Worm (Caenorhabditis elegans) whole organism, young adult: Measurements from ENCODE around the gene idpa-2.

Experiments used
- B0336.3 ChIP-seq: fragments of 200-800 bp; sonication (Bioruptor generic); IDR thresholded peaks from 2 replicates; pipeline ENCODE4 v1.3.6; 2022; ENCODE audit warnings: missing genetic modification characterization, missing compliant biosample characterization
- C06A6.2 ChIP-seq: fragments of 200-800 bp; sonication (Bioruptor generic); conservative IDR thresholded peaks from 2 replicates; pipeline ENCODE4 v1.3.6; 2022; ENCODE audit warnings: missing genetic modification characterization, missing compliant biosample characterization
- F10E7.11 ChIP-seq: sonication (generic microtip); optimal IDR thresholded peaks from 2 replicates; lab custom pipeline; 2017; ENCODE audit warnings: mild to moderate bottlenecking, missing genetic modification characterization, moderate library complexity, missing compliant biosample characterization
- F22D6.2 ChIP-seq: sonication (generic microtip); optimal IDR thresholded peaks from 2 replicates; lab custom pipeline; 2016; ENCODE audit warnings: mild to moderate bottlenecking, missing genetic modification characterization, missing compliant biosample characterization
- F23B12.7 ChIP-seq: sonication (generic microtip); optimal IDR thresholded peaks from 2 replicates; lab custom pipeline; 2017; ENCODE audit warnings: missing genetic modification characterization, mild to moderate bottlenecking, missing compliant biosample characterization, antibody characterized with exemption, moderate library complexity; ENCODE audit not compliant: insufficient read depth
- F55B11.4 ChIP-seq: sonication (generic microtip); optimal IDR thresholded peaks from 2 replicates; lab custom pipeline; 2016; ENCODE audit warnings: missing compliant biosample characterization, missing genetic modification characterization, borderline replicate concordance; ENCODE audit not compliant: insufficient read depth
- K12H6.12 ChIP-seq: fragments of 200-800 bp; sonication (Bioruptor generic); optimal IDR thresholded peaks from 2 replicates; lab custom pipeline; 2018; ENCODE audit warnings: mild to moderate bottlenecking, missing genetic modification characterization, missing compliant biosample characterization
- T26A5.8 ChIP-seq: sonication (generic microtip); optimal IDR thresholded peaks from 2 replicates; lab custom pipeline; 2016; ENCODE audit warnings: missing genetic modification characterization, missing compliant biosample characterization
- Y67H2A.10 ChIP-seq: fragments of 200-800 bp; sonication (Bioruptor generic); conservative IDR thresholded peaks from 2 replicates; pipeline ENCODE4 v1.3.6; 2022; ENCODE audit warnings: missing genetic modification reagents, missing genetic modification characterization, missing compliant biosample characterization
- attf-3 ChIP-seq: fragments of 200-800 bp; sonication (Bioruptor generic); conservative IDR thresholded peaks from 2 replicates; pipeline ENCODE4 v1.3.6; 2022; ENCODE audit warnings: missing genetic modification reagents, missing genetic modification characterization, missing compliant biosample characterization
- bed-1 ChIP-seq: fragments of 200-800 bp; sonication (Bioruptor generic); IDR thresholded peaks from 2 replicates; pipeline ENCODE4 v1.3.6; 2022; ENCODE audit warnings: missing genetic modification reagents, missing genetic modification characterization, missing compliant biosample characterization
- cebp-2 ChIP-seq: fragments of 200-800 bp; sonication (Bioruptor generic); IDR thresholded peaks from 2 replicates; pipeline ENCODE4 v1.3.6; 2022; ENCODE audit warnings: missing genetic modification characterization, missing compliant biosample characterization
- ceh-100 ChIP-seq: fragments of 200-800 bp; sonication (Bioruptor generic); IDR thresholded peaks from 2 replicates; pipeline ENCODE4 v1.3.6; 2022; ENCODE audit warnings: missing genetic modification reagents, missing genetic modification characterization, missing compliant biosample characterization
- ceh-79 ChIP-seq: sonication (generic microtip); optimal IDR thresholded peaks from 2 replicates; lab custom pipeline; 2017; ENCODE audit warnings: mild to moderate bottlenecking, missing genetic modification characterization, missing compliant biosample characterization
- chd-7 ChIP-seq: sonication (generic microtip); optimal IDR thresholded peaks from 2 replicates; lab custom pipeline; 2016; ENCODE audit warnings: mild to moderate bottlenecking, missing genetic modification characterization, moderate library complexity, missing compliant biosample characterization
- dpff-1 ChIP-seq: sonication (generic microtip); optimal IDR thresholded peaks from 2 replicates; lab custom pipeline; 2017; ENCODE audit warnings: mild to moderate bottlenecking, missing genetic modification characterization, missing compliant biosample characterization
- dpl-1 ChIP-seq: fragments of 150-350 bp; optimal IDR thresholded peaks from 2 replicates; lab custom pipeline; 2014; ENCODE audit warnings: missing biosample characterization, missing genetic modification reagents, missing genetic modification characterization
- efl-1 ChIP-seq: fragments of 150-350 bp; optimal IDR thresholded peaks from 2 replicates; lab custom pipeline; 2014; ENCODE audit warnings: missing biosample characterization, missing genetic modification reagents, missing genetic modification characterization
- ekl-4 ChIP-seq: fragments of 200-800 bp; sonication (Bioruptor generic); IDR thresholded peaks from 2 replicates; pipeline ENCODE4 v1.3.6; 2022; ENCODE audit warnings: missing genetic modification reagents, missing genetic modification characterization, missing compliant biosample characterization
- ets-4 ChIP-seq: fragments of 200-800 bp; sonication (Bioruptor generic); optimal IDR thresholded peaks from 2 replicates; lab custom pipeline; 2018; ENCODE audit warnings: mild to moderate bottlenecking, missing genetic modification characterization, missing compliant biosample characterization
- gei-17 ChIP-seq: fragments of 200-800 bp; sonication (Bioruptor generic); optimal IDR thresholded peaks from 2 replicates; lab custom pipeline; 2018; ENCODE audit warnings: mild to moderate bottlenecking, missing genetic modification characterization, missing compliant biosample characterization
- hlh-26 ChIP-seq: fragments of 200-800 bp; sonication (Bioruptor generic); conservative IDR thresholded peaks from 2 replicates; pipeline ENCODE4 v1.3.6; 2022; ENCODE audit warnings: missing genetic modification reagents, missing genetic modification characterization, missing compliant biosample characterization
- hmg-1.2 ChIP-seq: fragments of 200-800 bp; sonication (Bioruptor generic); IDR thresholded peaks from 2 replicates; pipeline ENCODE4 v1.3.6; 2022; ENCODE audit warnings: missing genetic modification reagents, missing genetic modification characterization, missing compliant biosample characterization
- hrde-1 ChIP-seq: sonication (generic microtip); optimal IDR thresholded peaks from 2 replicates; lab custom pipeline; 2016; ENCODE audit warnings: missing genetic modification characterization, mild to moderate bottlenecking, missing compliant biosample characterization, moderate library complexity, missing genotype, missing genetic modification reagents, borderline replicate concordance
- let-526 ChIP-seq: fragments of 200-800 bp; sonication (Bioruptor generic); IDR thresholded peaks from 2 replicates; pipeline ENCODE4 v1.3.6; 2022; ENCODE audit warnings: missing genetic modification reagents, missing genetic modification characterization, missing compliant biosample characterization
- let-607 ChIP-seq, 2 experiments: fragments of 200-800 bp in 1 of 2; sonication (Bioruptor generic) in 1 of 2; sonication (generic microtip) in 1 of 2; optimal IDR thresholded peaks; 2 replicates each; lab custom pipeline; 2016 to 2018; ENCODE audit warnings: mild to moderate bottlenecking in 2 of 2, missing compliant biosample characterization in 2 of 2, missing genetic modification characterization in 2 of 2, moderate library complexity in 2 of 2, missing genotype in 1 of 2
- lin-54 ChIP-seq: fragments of 200-800 bp; sonication (Bioruptor generic); optimal IDR thresholded peaks from 2 replicates; lab custom pipeline; 2018; ENCODE audit warnings: mild to moderate bottlenecking, missing genetic modification characterization, missing compliant biosample characterization
- madf-3 ChIP-seq: fragments of 200-800 bp; sonication (Bioruptor generic); IDR thresholded peaks from 2 replicates; pipeline ENCODE4 v1.3.6; 2022; ENCODE audit warnings: missing genetic modification reagents, missing genetic modification characterization, missing compliant biosample characterization
- nfyb-1 ChIP-seq: fragments of 200-800 bp; sonication (Bioruptor generic); IDR thresholded peaks from 2 replicates; pipeline ENCODE4 v1.3.6; 2022; ENCODE audit warnings: missing genetic modification reagents, missing genetic modification characterization, missing compliant biosample characterization
- nhr-120 ChIP-seq: fragments of 200-800 bp; sonication (Bioruptor generic); IDR thresholded peaks from 2 replicates; pipeline ENCODE4 v1.3.6; 2022; ENCODE audit warnings: missing genetic modification characterization, missing compliant biosample characterization
- rcor-1 ChIP-seq: fragments of 200-800 bp; sonication (Bioruptor generic); IDR thresholded peaks from 2 replicates; pipeline ENCODE4 v1.3.6; 2022; ENCODE audit warnings: missing genetic modification reagents, missing genetic modification characterization, missing compliant biosample characterization
- rec-8 ChIP-seq, 2 experiments: sonication (generic microtip); optimal IDR thresholded peaks; 2 replicates each; lab custom pipeline; 2016; ENCODE audit warnings: mild to moderate bottlenecking in 2 of 2, missing genetic modification characterization in 2 of 2, missing genetic modification reagents in 2 of 2, missing genotype in 2 of 2, missing biosample characterization in 1 of 2, missing compliant biosample characterization in 1 of 2, moderate library complexity in 1 of 2
- rpc-1 ChIP-seq, 2 experiments: fragments of 150-350 bp in 1 of 2; sonication (generic microtip) in 1 of 2; optimal IDR thresholded peaks; 2 replicates each; lab custom pipeline; 2014 to 2018; ENCODE audit warnings: missing biosample characterization in 1 of 2, missing genetic modification characterization in 1 of 2, missing genetic modification reagents in 1 of 2, missing genotype in 1 of 2
- snpc-1.3 ChIP-seq: sonication (generic microtip); optimal IDR thresholded peaks from 2 replicates; lab custom pipeline; 2017; ENCODE audit warnings: missing genetic modification characterization, mild to moderate bottlenecking, missing compliant biosample characterization, antibody characterized with exemption, moderate library complexity, missing genotype, missing genetic modification reagents; ENCODE audit not compliant: insufficient read depth
- somi-1 ChIP-seq: fragments of 200-800 bp; sonication (Bioruptor generic); optimal IDR thresholded peaks from 2 replicates; lab custom pipeline; 2018; ENCODE audit warnings: mild to moderate bottlenecking, missing genetic modification characterization, missing compliant biosample characterization
- xnd-1 ChIP-seq: sonication (generic microtip); optimal IDR thresholded peaks from 2 replicates; lab custom pipeline; 2016; ENCODE audit warnings: missing genotype, missing genetic modification reagents, missing genetic modification characterization, missing compliant biosample characterization
- zim-3 ChIP-seq: sonication (generic microtip); optimal IDR thresholded peaks from 2 replicates; lab custom pipeline; 2017; ENCODE audit warnings: mild to moderate bottlenecking, missing genetic modification characterization, moderate library complexity, missing compliant biosample characterization

idpa-2 gene

ce11 chrII:8792640-8793039, at the start of gene idpa-2:
idpa-2 (minus strand) TSS chrII:8792740.
- TF ChIP-seq madf-3 (GFP tag; lab: Robert Waterston, UW): no peak
- no peak for TF ChIP-seq efl-1
- no peak for TF ChIP-seq F55B11.4 (tag; lab: Kevin White, UChicago)
- TF ChIP-seq gei-17: no peak
- no peak for TF ChIP-seq dpl-1 (GFP tag; lab: Kevin White, UChicago)
- no peak for TF ChIP-seq hlh-26 (GFP tag; lab: Robert Waterston, UW)
- TF ChIP-seq K12H6.12: no peak
- no peak for TF ChIP-seq C06A6.2 (GFP tag; lab: Robert Waterston, UW)
- no peak for TF ChIP-seq snpc-1.3 (tag; lab: Kevin White, UChicago)

ce11 chrII:8839025-8839424, 46.5 kb upstream of the idpa-2 start, which contains the start of gene F46C5.7:
F46C5.7 (plus strand) TSS chrII:8839325.
- TF ChIP-seq dpl-1 (GFP tag; lab: Kevin White, UChicago) (no peak), attf-3 (no peak), xnd-1 (tag; lab: Kevin White, UChicago) (no peak), let-526 (GFP tag; lab: Robert Waterston, UW) (no peak), rcor-1 (GFP tag; lab: Robert Waterston, UW) (no peak), bed-1 (GFP tag; lab: Robert Waterston, UW) (no peak)
- TF ChIP-seq, all 124 proteins: peak for 0

ce11 chrII:8835857-8836256, 43.3 kb upstream of the idpa-2 start, which contains the start of gene F46C5.4:
F46C5.4 (plus strand) TSS chrII:8836078.
- TF ChIP-seq gei-17: no peak
- no peak for TF ChIP-seq ceh-79 (tag; lab: Kevin White, UChicago)
- TF ChIP-seq somi-1 (GFP tag; lab: Kevin White, UChicago): no peak
- no peak for TF ChIP-seq hlh-26 (GFP tag; lab: Robert Waterston, UW)
- TF ChIP-seq attf-3: no peak
- TF ChIP-seq lin-54 (GFP tag; lab: Kevin White, UChicago): no peak
- no peak for TF ChIP-seq let-607 (tag; optimal IDR thresholded peaks at IDR 0.05; lab: Kevin White, UChicago)
- TF ChIP-seq dpff-1 (tag; lab: Kevin White, UChicago): no peak
- no peak for TF ChIP-seq zim-3 (tag; lab: Kevin White, UChicago)
- TF ChIP-seq ekl-4 (GFP tag; lab: Robert Waterston, UW): no peak
- TF ChIP-seq F23B12.7 (tag; lab: Kevin White, UChicago): no peak
- no peak for TF ChIP-seq hrde-1 (tag; lab: Kevin White, UChicago)
- TF ChIP-seq ets-4 (GFP tag; lab: Kevin White, UChicago): no peak
- TF ChIP-seq B0336.3: no peak

- no peak for TF ChIP-seq T26A5.8 (tag; lab: Kevin White, UChicago)
- no peak for TF ChIP-seq nfyb-1
- TF ChIP-seq F22D6.2: no peak
- TF ChIP-seq hrde-1 (tag; lab: Kevin White, UChicago): no peak
- TF ChIP-seq hmg-1.2 (GFP tag; lab: Robert Waterston, UW): no peak
- TF ChIP-seq Y67H2A.10 (GFP tag; lab: Robert Waterston, UW): no peak
- no peak for TF ChIP-seq nhr-120
- TF ChIP-seq chd-7 (tag; lab: Kevin White, UChicago): no peak
- no peak for TF ChIP-seq cebp-2 (GFP tag; lab: Robert Waterston, UW)
- TF ChIP-seq F10E7.11 (tag; lab: Kevin White, UChicago): no peak
- no peak for TF ChIP-seq rec-8 (tag; optimal IDR thresholded peaks at IDR 0.05; lab: Kevin White, UChicago)
- TF ChIP-seq rpc-1 (optimal IDR thresholded peaks at IDR 0.05; lab: Kevin White, UChicago): no peak
- TF ChIP-seq rpc-1 (tag; optimal IDR thresholded peaks at IDR 0.05; lab: Kevin White, UChicago): no peak
- no peak for TF ChIP-seq ceh-100 (GFP tag; lab: Robert Waterston, UW)
Observed at ce11 chrII:8832941-8833340, 40.4 kb upstream of the idpa-2 start.
